Fruit fly (Drosophila melanogaster) whole organism, embryonic: ENCODE data around the gene CG12948.

ENCODE experiments used
- Atf-2 ChIP-seq: fragments of 200-800 bp; sonication (Bioruptor generic); optimal IDR thresholded peaks from 2 replicates; lab custom pipeline; 2016; ENCODE audit warnings: missing biosample characterization, missing genetic modification characterization
- Bdp1 ChIP-seq: fragments of 200-800 bp; sonication (Bioruptor generic); optimal IDR thresholded peaks from 3 replicates; lab custom pipeline; 2016; ENCODE audit warnings: missing biosample characterization, missing genetic modification characterization
- C15 ChIP-seq: fragments of 200-800 bp; sonication (Bioruptor generic); IDR thresholded peaks from 3 replicates; pipeline ENCODE4 v1.3.6; 2022; ENCODE audit warnings: missing biosample characterization, missing genetic modification characterization
- CG11695 ChIP-seq: fragments of 200-800 bp; sonication (Bioruptor generic); IDR thresholded peaks from 3 replicates; pipeline ENCODE4 v1.3.6; 2022; ENCODE audit warnings: missing biosample characterization, missing genetic modification characterization
- CG11723 ChIP-seq: fragments of 200-800 bp; sonication (Bioruptor generic); optimal IDR thresholded peaks from 2 replicates; lab custom pipeline; 2017; ENCODE audit warnings: missing biosample characterization, mild to moderate bottlenecking, missing genetic modification characterization
- CG12155 ChIP-seq: fragments of 200-800 bp; sonication (Bioruptor generic); optimal IDR thresholded peaks from 3 replicates; lab custom pipeline; 2016; ENCODE audit warnings: missing biosample characterization, missing genetic modification characterization
- CG13123 ChIP-seq: fragments of 200-800 bp; sonication (Bioruptor generic); optimal IDR thresholded peaks from 2 replicates; lab custom pipeline; 2016; ENCODE audit warnings: missing biosample characterization, missing genetic modification characterization
- CG14050 ChIP-seq: fragments of 200-800 bp; sonication (Bioruptor generic); IDR thresholded peaks from 3 replicates; pipeline ENCODE4 v1.3.6; 2022; ENCODE audit warnings: missing biosample characterization, missing genetic modification characterization
- CG15011 ChIP-seq: fragments of 200-800 bp; sonication (Bioruptor generic); optimal IDR thresholded peaks from 3 replicates; lab custom pipeline; 2018; ENCODE audit warnings: missing biosample characterization, mild to moderate bottlenecking, missing genetic modification characterization
- CG1529 ChIP-seq: fragments of 200-800 bp; sonication (Bioruptor generic); optimal IDR thresholded peaks from 3 replicates; lab custom pipeline; 2018; ENCODE audit warnings: missing biosample characterization, missing genetic modification characterization
- CG16815 ChIP-seq: fragments of 200-800 bp; sonication (Bioruptor generic); optimal IDR thresholded peaks from 3 replicates; lab custom pipeline; 2017; ENCODE audit warnings: missing biosample characterization, mild to moderate bottlenecking, missing genetic modification characterization
- CG34422 ChIP-seq: fragments of 200-800 bp; sonication (Bioruptor generic); IDR thresholded peaks from 3 replicates; pipeline ENCODE4 v1.3.6; 2022; ENCODE audit warnings: missing biosample characterization, missing genetic modification characterization
- CG3838 ChIP-seq: fragments of 200-800 bp; sonication (Bioruptor generic); optimal IDR thresholded peaks from 3 replicates; lab custom pipeline; 2016; ENCODE audit warnings: missing biosample characterization, missing genetic modification characterization
- CG3995 ChIP-seq: fragments of 200-800 bp; sonication (Bioruptor generic); optimal IDR thresholded peaks from 3 replicates; lab custom pipeline; 2016; ENCODE audit warnings: missing biosample characterization, missing genetic modification characterization
- CG7271 ChIP-seq: fragments of 200-800 bp; sonication (Bioruptor generic); optimal IDR thresholded peaks from 2 replicates; lab custom pipeline; 2018; ENCODE audit warnings: missing biosample characterization, mild to moderate bottlenecking, missing genetic modification characterization, moderate library complexity
- CG8089 ChIP-seq: fragments of 200-800 bp; sonication (Bioruptor generic); optimal IDR thresholded peaks from 3 replicates; lab custom pipeline; 2016; ENCODE audit warnings: missing biosample characterization, missing genetic modification characterization
- CG9817 ChIP-seq: fragments of 200-800 bp; sonication (Bioruptor generic); optimal IDR thresholded peaks from 2 replicates; lab custom pipeline; 2018; ENCODE audit warnings: missing biosample characterization, mild to moderate bottlenecking, missing genetic modification characterization, moderate library complexity
- CG9876 ChIP-seq: fragments of 200-800 bp; sonication (Bioruptor generic); optimal IDR thresholded peaks from 2 replicates; lab custom pipeline; 2016; ENCODE audit warnings: missing biosample characterization, missing genetic modification characterization
- Dp ChIP-seq: fragments of 200-800 bp; sonication (Bioruptor generic); optimal IDR thresholded peaks from 2 replicates; lab custom pipeline; 2018; ENCODE audit warnings: missing biosample characterization, mild to moderate bottlenecking, missing genetic modification characterization, moderate library complexity
- Drgx ChIP-seq: fragments of 200-800 bp; sonication (Bioruptor generic); IDR thresholded peaks from 2 replicates; pipeline ENCODE4 v1.3.6; 2022; ENCODE audit warnings: missing biosample characterization, missing genetic modification characterization
- E2f1 ChIP-seq: fragments of 200-800 bp; sonication (Bioruptor generic); IDR thresholded peaks from 2 replicates; pipeline ENCODE4 v1.3.6; 2022; ENCODE audit warnings: missing biosample characterization, missing genetic modification characterization
- Ets65A ChIP-seq: fragments of 200-800 bp; sonication (Bioruptor generic); peaks from one replicate; lab custom pipeline; 2016; ENCODE audit warnings: missing biosample characterization, missing genetic modification characterization
- HHEX ChIP-seq: fragments of 200-800 bp; sonication (Bioruptor generic); optimal IDR thresholded peaks from 3 replicates; lab custom pipeline; 2017; ENCODE audit warnings: missing biosample characterization, mild to moderate bottlenecking, missing genetic modification characterization, missing genetic modification reagents
- Hmx ChIP-seq: fragments of 200-800 bp; sonication (Bioruptor generic); optimal IDR thresholded peaks from 2 replicates; lab custom pipeline; 2016; ENCODE audit warnings: missing biosample characterization, missing genetic modification characterization
- Hsf ChIP-seq: fragments of 200-800 bp; sonication (Bioruptor generic); optimal IDR thresholded peaks from 3 replicates; lab custom pipeline; 2016; ENCODE audit warnings: missing biosample characterization, missing genetic modification characterization
- Scr ChIP-seq: fragments of 200-800 bp; sonication (Bioruptor generic); IDR thresholded peaks from 2 replicates; pipeline ENCODE4 v1.3.6; 2022; ENCODE audit warnings: missing biosample characterization, missing genetic modification characterization; ENCODE audit not compliant: partially characterized antibody
- Six4 ChIP-seq: fragments of 200-800 bp; sonication (Bioruptor generic); optimal IDR thresholded peaks from 2 replicates; lab custom pipeline; 2016; ENCODE audit warnings: missing biosample characterization, missing genetic modification characterization
- TFAM ChIP-seq: fragments of 200-800 bp; sonication (Bioruptor generic); optimal IDR thresholded peaks from 2 replicates; lab custom pipeline; 2017; ENCODE audit warnings: missing biosample characterization, missing genetic modification characterization, inconsistent platforms
- amos ChIP-seq: fragments of 200-800 bp; sonication (Bioruptor generic); IDR thresholded peaks from 2 replicates; pipeline ENCODE4 v1.3.6; 2022; ENCODE audit warnings: missing biosample characterization, missing genetic modification characterization; ENCODE audit not compliant: partially characterized antibody
- ato ChIP-seq: fragments of 200-800 bp; sonication (Bioruptor generic); IDR thresholded peaks from 2 replicates; pipeline ENCODE4 v1.3.6; 2022; ENCODE audit warnings: missing biosample characterization, missing genetic modification characterization; ENCODE audit not compliant: partially characterized antibody
- bab2 ChIP-seq: fragments of 200-800 bp; sonication (Bioruptor generic); optimal IDR thresholded peaks from 2 replicates; lab custom pipeline; 2016; ENCODE audit warnings: missing biosample characterization, missing genetic modification characterization
- bowl ChIP-seq: fragments of 200-800 bp; sonication (Bioruptor generic); IDR thresholded peaks from 2 replicates; pipeline ENCODE4 v1.3.6; 2022; ENCODE audit warnings: missing biosample characterization, missing genetic modification characterization
- cas ChIP-seq: fragments of 200-800 bp; sonication (Bioruptor generic); IDR thresholded peaks from 2 replicates; pipeline ENCODE4 v1.3.6; 2022; ENCODE audit warnings: missing biosample characterization, missing genetic modification characterization
- caup ChIP-seq: fragments of 200-800 bp; sonication (Bioruptor generic); optimal IDR thresholded peaks from 3 replicates; lab custom pipeline; 2017; ENCODE audit warnings: missing biosample characterization, mild to moderate bottlenecking, missing genetic modification characterization, moderate library complexity; ENCODE audit not compliant: severe bottlenecking
- dmrt11E ChIP-seq: fragments of 200-800 bp; sonication (Bioruptor generic); optimal IDR thresholded peaks from 3 replicates; lab custom pipeline; 2018; ENCODE audit warnings: missing biosample characterization, mild to moderate bottlenecking, missing genetic modification characterization, moderate library complexity
- ems ChIP-seq: fragments of 200-800 bp; sonication (Bioruptor generic); optimal IDR thresholded peaks from 3 replicates; lab custom pipeline; 2016; ENCODE audit warnings: missing biosample characterization, missing genetic modification characterization
- gcm ChIP-seq: fragments of 200-800 bp; sonication (Bioruptor generic); optimal IDR thresholded peaks from 2 replicates; lab custom pipeline; 2019; ENCODE audit warnings: missing biosample characterization, mild to moderate bottlenecking, missing genetic modification characterization, moderate library complexity
- gem ChIP-seq: fragments of 200-800 bp; sonication (Bioruptor generic); optimal IDR thresholded peaks from 2 replicates; lab custom pipeline; 2019; ENCODE audit warnings: missing biosample characterization, mild to moderate bottlenecking, missing genetic modification characterization, moderate library complexity
- ken ChIP-seq: fragments of 200-800 bp; sonication (Bioruptor generic); IDR thresholded peaks from 3 replicates; pipeline ENCODE4 v1.3.6; 2022; ENCODE audit warnings: missing biosample characterization, missing genetic modification characterization
- kni ChIP-seq: fragments of 200-800 bp; sonication (Bioruptor generic); optimal IDR thresholded peaks from 3 replicates; lab custom pipeline; 2017; ENCODE audit warnings: mild to moderate bottlenecking, missing biosample characterization, missing genetic modification reagents, missing genetic modification characterization
- luna ChIP-seq: fragments of 200-800 bp; sonication (Bioruptor generic); optimal IDR thresholded peaks from 2 replicates; lab custom pipeline; 2016; ENCODE audit warnings: missing biosample characterization, missing genetic modification characterization
- nerfin-2 ChIP-seq: fragments of 200-800 bp; sonication (Bioruptor generic); IDR thresholded peaks from 2 replicates; pipeline ENCODE4 v1.3.6; 2022; ENCODE audit warnings: missing biosample characterization, missing genetic modification characterization; ENCODE audit not compliant: partially characterized antibody
- odd ChIP-seq: fragments of 200-800 bp; sonication (Bioruptor generic); optimal IDR thresholded peaks from 2 replicates; lab custom pipeline; 2017; ENCODE audit warnings: missing biosample characterization, mild to moderate bottlenecking, missing genetic modification characterization
- otp ChIP-seq: fragments of 200-800 bp; sonication (Bioruptor generic); IDR thresholded peaks from 3 replicates; pipeline ENCODE4, ENCODE4 v1.3.6; 2022; ENCODE audit warnings: missing biosample characterization, missing genetic modification characterization
- seq ChIP-seq: fragments of 200-800 bp; sonication (Bioruptor generic); IDR thresholded peaks from 2 replicates; pipeline ENCODE4 v1.3.6; 2022; ENCODE audit warnings: missing biosample characterization, missing genetic modification characterization
- sim ChIP-seq: fragments of 200-800 bp; sonication (Bioruptor generic); IDR thresholded peaks from 2 replicates; pipeline ENCODE4 v1.3.6; 2022; ENCODE audit warnings: missing biosample characterization, missing genetic modification characterization
- tgo ChIP-seq: fragments of 200-800 bp; sonication (Bioruptor generic); IDR thresholded peaks from 3 replicates; pipeline ENCODE4 v1.3.6; 2022; ENCODE audit warnings: missing biosample characterization, missing genetic modification characterization
- tup ChIP-seq: fragments of 200-800 bp; sonication (Bioruptor generic); optimal IDR thresholded peaks from 2 replicates; lab custom pipeline; 2016; ENCODE audit warnings: missing biosample characterization, mild to moderate bottlenecking, missing genetic modification characterization, moderate library complexity

The CG12948 gene

DNA sequence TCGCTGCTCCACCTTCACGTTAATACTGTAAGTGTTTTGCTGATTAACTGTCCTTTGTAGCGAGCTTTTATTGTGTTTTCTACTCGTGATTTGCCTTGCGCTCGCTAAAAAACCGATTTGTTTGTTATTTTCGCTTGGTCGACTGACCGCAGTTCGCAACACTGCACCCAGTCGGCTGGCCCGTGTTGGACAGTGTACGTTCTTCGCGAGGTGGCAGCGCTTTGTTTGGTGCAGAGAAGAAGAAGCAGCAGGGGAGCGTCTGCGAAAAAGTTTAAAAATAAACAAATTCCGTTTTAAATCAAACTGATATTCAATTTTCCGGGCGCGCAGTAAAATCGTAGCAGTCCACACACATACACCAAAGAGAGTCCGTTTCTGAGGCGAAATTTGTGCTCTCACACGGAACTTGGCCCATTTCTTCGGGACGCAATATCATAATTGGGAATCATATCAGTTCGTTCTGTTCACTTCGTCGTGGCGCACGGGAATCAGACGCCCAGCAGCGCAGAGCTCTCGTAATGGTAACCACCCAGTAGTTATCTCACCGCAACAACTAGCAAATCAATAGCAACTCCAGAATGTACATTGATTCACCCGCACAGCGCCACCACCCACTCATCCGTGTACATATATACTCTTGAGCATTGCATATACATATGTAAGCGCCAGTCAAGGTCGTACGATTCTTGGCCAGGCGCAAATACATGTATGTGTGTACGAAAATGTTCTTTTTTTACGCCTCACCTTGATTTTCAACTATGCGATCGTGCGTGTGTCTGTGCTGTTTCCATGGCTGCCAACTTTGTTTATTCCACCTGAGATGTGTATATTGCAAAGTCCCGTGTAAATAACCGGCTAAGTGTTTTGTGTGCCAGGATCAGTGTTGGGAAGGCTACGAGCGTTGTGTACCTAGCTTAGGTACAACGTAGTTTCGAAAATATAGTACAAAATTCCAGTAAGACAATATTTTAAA lies 20.4 kb upstream of the CG12948 start, which contains the start of gene Naa80 (continued):
- peak; percentile 76 for TF ChIP-seq CG9876 (GFP tag; lab: Kevin White, UChicago)
- TF ChIP-seq CG13123 (GFP tag; lab: Kevin White, UChicago) = peak; percentile 3
- TF ChIP-seq CG12155 = peak; percentile 74
- TF ChIP-seq gem (tag; lab: Kevin White, UChicago) = no peak
- peak; percentile 47; the same call in 1 of the 2 replicates for TF ChIP-seq nerfin-2 (GFP tag; lab: Robert Waterston, UW)
- peak; percentile 58 for TF ChIP-seq tup (GFP tag; lab: Kevin White, UChicago)
- peak; percentile 49 for TF ChIP-seq luna (GFP tag; lab: Kevin White, UChicago)
- no peak for TF ChIP-seq CG15011
- TF ChIP-seq cas (GFP tag; lab: Robert Waterston, UW) = peak; percentile 26; the same call in 1 of the 2 replicates
- peak; percentile 58; the same call in 1 of the 2 replicates for TF ChIP-seq E2f1 (GFP tag; lab: Robert Waterston, UW)
- TF ChIP-seq Hmx = no peak
- peak; percentile 82 for TF ChIP-seq ken (GFP tag; lab: Robert Waterston, UW)
- TF ChIP-seq Scr = peak; percentile 44; the same call in 1 of the 2 replicates
- no peak for TF ChIP-seq odd (GFP tag; lab: Kevin White, UChicago)
- TF ChIP-seq otp (GFP tag; lab: Robert Waterston, UW) = 0 out of 3 replicates have a peak, but pooled peaks have one; percentile 6
- no peak; the same call in 2 of the 3 replicates for TF ChIP-seq CG14050
- 0 out of 2 replicates have a peak, but pooled peaks have one; percentile 33 for TF ChIP-seq seq
- no peak for TF ChIP-seq Atf-2 (GFP tag; lab: Kevin White, UChicago)
- TF ChIP-seq bowl (GFP tag; lab: Robert Waterston, UW) = no peak
- TF ChIP-seq Drgx (GFP tag; lab: Robert Waterston, UW) = peak; percentile 11; the same call in 1 of the 2 replicates
- TF ChIP-seq CG11723 (GFP tag; lab: Kevin White, UChicago) = peak; percentile 45
- TF ChIP-seq CG16815 (GFP tag; lab: Kevin White, UChicago) = peak; percentile 24
- peak; percentile 95 for TF ChIP-seq Ets65A (GFP tag; lab: Kevin White, UChicago)
- no peak for TF ChIP-seq sim
- TF ChIP-seq HHEX (GFP tag; lab: Kevin White, UChicago) = peak; percentile 66
- TF ChIP-seq CG7271 (tag; lab: Kevin White, UChicago) = no peak
- TF ChIP-seq Hsf (GFP tag; lab: Kevin White, UChicago) = peak; percentile 75
- peak; percentile 1 for TF ChIP-seq Six4
- peak; percentile 64 for TF ChIP-seq amos (GFP tag; lab: Robert Waterston, UW)
- TF ChIP-seq CG3995 (GFP tag; lab: Kevin White, UChicago) = peak; percentile 68
- TF ChIP-seq TFAM (GFP tag; lab: Kevin White, UChicago) = no peak
- TF ChIP-seq CG34422 (GFP tag; lab: Robert Waterston, UW) = peak; percentile 80
- TF ChIP-seq CG1529 (GFP tag; lab: Kevin White, UChicago) = no peak
- peak; percentile 75 for TF ChIP-seq ems (GFP tag; lab: Kevin White, UChicago)
- no peak for TF ChIP-seq CG3838 (GFP tag; lab: Kevin White, UChicago)
- TF ChIP-seq CG8089 = peak; percentile 16
- TF ChIP-seq caup (GFP tag; lab: Kevin White, UChicago) = peak; percentile 76
- peak; percentile 54 for TF ChIP-seq kni (GFP tag; lab: Kevin White, UChicago)
- no peak; the same call in 1 of the 2 replicates for TF ChIP-seq ato (GFP tag; lab: Robert Waterston, UW)
- TF ChIP-seq bab2 (GFP tag; lab: Kevin White, UChicago) = peak; percentile 66
- peak; percentile 18; the same call in 1 of the 3 replicates for TF ChIP-seq tgo (GFP tag; lab: Robert Waterston, UW)
- TF ChIP-seq CG11695 = no peak
- TF ChIP-seq C15 (GFP tag; lab: Robert Waterston, UW) = no peak
- peak; percentile 83 for TF ChIP-seq Dp
- TF ChIP-seq Bdp1 = peak; percentile 58
- TF ChIP-seq gcm (GFP tag; lab: Kevin White, UChicago) = no peak
- TF ChIP-seq CG9817 (tag; lab: Kevin White, UChicago) = peak; percentile 60
- TF ChIP-seq dmrt11E = peak; percentile 16
